Fruit fly (Drosophila melanogaster): ENCODE results near the gene AsnS.

The AsnS gene

dm6 chr3L:21135850-21136249 is 37.1 kb upstream of the AsnS start (continued):
- TF ChIP-seq ind (GFP tag; optimal IDR thresholded peaks at IDR 0.05) (no peak), nmo (GFP tag; optimal IDR thresholded peaks at IDR 0.05) (peak; percentile 51), exex (tag; optimal IDR thresholded peaks at IDR 0.05) (no peak), ken (GFP tag; IDR thresholded peaks at IDR 0.05) (no peak), CG6689 (GFP tag; IDR thresholded peaks at IDR 0.05) (no peak), mld (GFP tag; IDR thresholded peaks at IDR 0.05; ENCODE audit: partially characterized antibody) (peak; percentile 96), GATAe (GFP tag; conservative IDR thresholded peaks at IDR 0.05) (no peak), zfh2 (GFP tag; optimal IDR thresholded peaks at IDR 0.05) (peak; percentile 48), CG15011 (GFP tag; optimal IDR thresholded peaks at IDR 0.05) (no peak), E2f2 (GFP tag; IDR thresholded peaks at IDR 0.05) (peak; percentile 98), ara (GFP tag; IDR thresholded peaks at IDR 0.05) (no peak), pan (optimal IDR thresholded peaks at IDR 0.05) (no peak), pan (GFP tag; optimal IDR thresholded peaks at IDR 0.05 in 1 of 2, IDR thresholded peaks at IDR 0.05 in 1 of 2) (no peak), CG30403 (GFP tag; optimal IDR thresholded peaks at IDR 0.05) (peak; percentile 31), br (optimal IDR thresholded peaks at IDR 0.05) (no peak), CG11696 (GFP tag; IDR thresholded peaks at IDR 0.05) (no peak), CG30431 (GFP tag; optimal IDR thresholded peaks at IDR 0.05) (no peak), CG17829 (tag; optimal IDR thresholded peaks at IDR 0.05) (peak; percentile 51), CG11093 (GFP tag; IDR thresholded peaks at IDR 0.05) (no peak), gfzf (GFP tag; optimal IDR thresholded peaks at IDR 0.05) (peak; percentile 62), eve (GFP tag; optimal IDR thresholded peaks at IDR 0.05) (no peak), fd102C (GFP tag; optimal IDR thresholded peaks at IDR 0.05) (no peak), CG30020 (tag; optimal IDR thresholded peaks at IDR 0.05) (no peak), Fer3 (tag; optimal IDR thresholded peaks at IDR 0.05) (no peak), CG6683 (GFP tag; optimal IDR thresholded peaks at IDR 0.05) (no peak), CG6254 (GFP tag; optimal IDR thresholded peaks at IDR 0.05) (no peak), D19A (tag; optimal IDR thresholded peaks at IDR 0.05) (no peak), CG9609 (GFP tag; optimal IDR thresholded peaks at IDR 0.05) (no peak), CG8290 (GFP tag; optimal IDR thresholded peaks at IDR 0.05) (peak; percentile 26), CG8290 (tag; optimal IDR thresholded peaks at IDR 0.05) (peak in 1 of 2 experiments; percentile 80), CG12219 (GFP tag; optimal IDR thresholded peaks at IDR 0.05) (no peak), CG6175 (GFP tag; IDR thresholded peaks at IDR 0.05) (no peak), tll (GFP tag; optimal IDR thresholded peaks at IDR 0.05) (no peak), crol (GFP tag; IDR thresholded peaks at IDR 0.05) (no peak), dmrt99B (tag; optimal IDR thresholded peaks at IDR 0.05) (no peak), Camta (GFP tag; optimal IDR thresholded peaks at IDR 0.05) (no peak), CG2120 (GFP tag; optimal IDR thresholded peaks at IDR 0.05) (peak; percentile 56), CG8281 (tag; optimal IDR thresholded peaks at IDR 0.05) (no peak), Doc2 (GFP tag; IDR thresholded peaks at IDR 0.05) (no peak), CG3995 (GFP tag; optimal IDR thresholded peaks at IDR 0.05) (peak; percentile 36), stwl (tag; optimal IDR thresholded peaks at IDR 0.05) (peak; percentile 95), nerfin-2 (GFP tag; IDR thresholded peaks at IDR 0.05; ENCODE audit: partially characterized antibody) (peak; percentile 95), psq (GFP tag; optimal IDR thresholded peaks at IDR 0.05) (no peak), CG6654 (GFP tag; optimal IDR thresholded peaks at IDR 0.05) (no peak), CG12769 (tag; optimal IDR thresholded peaks at IDR 0.05) (no peak), CG42726 (GFP tag; IDR thresholded peaks at IDR 0.05; ENCODE audit: partially characterized antibody) (peak; percentile 85), CG8359 (GFP tag; optimal IDR thresholded peaks at IDR 0.05; ENCODE audit: borderline replicate concordance) (no peak), CG32532 (GFP tag; IDR thresholded peaks at IDR 0.05) (no peak; the same call in 1 of the 2 replicates), sisA (GFP tag; IDR thresholded peaks at IDR 0.05) (no peak), scrt (GFP tag; optimal IDR thresholded peaks at IDR 0.05) (no peak), Antp (GFP tag; optimal IDR thresholded peaks at IDR 0.05) (peak; percentile 26), CG4820 (GFP tag; optimal IDR thresholded peaks at IDR 0.05) (no peak)
